Worm (Caenorhabditis elegans): ENCODE results near the gene cpg-4.

cpg-4 gene

ce11 chrV:6044448-6044847 is 48.2 kb downstream of the cpg-4 start:
- no peak for TF ChIP-seq daf-16 (GFP tag; optimal IDR thresholded peaks at IDR 0.05)
- peak; percentile 81 for TF ChIP-seq daf-16 (tag; optimal IDR thresholded peaks at IDR 0.05)
- TF ChIP-seq ctbp-1 (GFP tag; IDR thresholded peaks at IDR 0.05) = no peak
- no peak for TF ChIP-seq unc-130 (GFP tag; optimal IDR thresholded peaks at IDR 0.05)
- TF ChIP-seq sdz-12 (GFP tag; optimal IDR thresholded peaks at IDR 0.05) = peak; percentile 17
- TF ChIP-seq tag-97 (GFP tag; IDR thresholded peaks at IDR 0.05) = no peak
- TF ChIP-seq dmd-6 (GFP tag; IDR thresholded peaks at IDR 0.05) = peak; percentile 65; the same call in 1 of the 2 replicates
- TF ChIP-seq nhr-102 (tag; optimal IDR thresholded peaks at IDR 0.05) = no peak
- no peak for TF ChIP-seq nhr-111 (GFP tag; optimal IDR thresholded peaks at IDR 0.05)
- TF ChIP-seq ceh-82 (tag; optimal IDR thresholded peaks at IDR 0.05) = no peak
- no peak for TF ChIP-seq egl-27 (tag; optimal IDR thresholded peaks at IDR 0.05)
- peak; percentile 11; the same call in 1 of the 2 replicates for TF ChIP-seq lin-38 (GFP tag; IDR thresholded peaks at IDR 0.05)
- TF ChIP-seq arid-1 (GFP tag; conservative IDR thresholded peaks at IDR 0.05) = 0 out of 2 replicates have a peak, but pooled peaks have one; percentile 8
- no peak for TF ChIP-seq ceh-20 (GFP tag; IDR thresholded peaks at IDR 0.05)
- no peak for TF ChIP-seq lin-15B (tag; optimal IDR thresholded peaks at IDR 0.05)
- TF ChIP-seq nhr-41 (GFP tag; IDR thresholded peaks at IDR 0.05) = no peak
- peak; percentile 39 for TF ChIP-seq dve-1 (tag; optimal IDR thresholded peaks at IDR 0.05; ENCODE audit: insufficient read depth)

- TF ChIP-seq T26A8.4 (GFP tag; IDR thresholded peaks at IDR 0.05) = peak; percentile 9; the same call in 1 of the 2 replicates
- TF ChIP-seq aha-1 (tag) = no peak
- no peak for TF ChIP-seq lin-15B (tag; optimal IDR thresholded peaks at IDR 0.05)
- TF ChIP-seq egl-43 (GFP tag; IDR thresholded peaks at IDR 0.05) = 0 out of 2 replicates have a peak, but pooled peaks have one; percentile 24
- no peak for TF ChIP-seq dmd-8 (GFP tag; IDR thresholded peaks at IDR 0.05)
- no peak for TF ChIP-seq pqm-1 (tag; optimal IDR thresholded peaks at IDR 0.05)
- 0 out of 2 replicates have a peak, but pooled peaks have one; percentile 31 for TF ChIP-seq Y48G9A.11 (GFP tag; IDR thresholded peaks at IDR 0.05)
- TF ChIP-seq dve-1 (tag; optimal IDR thresholded peaks at IDR 0.05; ENCODE audit: insufficient read depth) = peak; percentile 0
- TF ChIP-seq daf-16 (GFP tag; optimal IDR thresholded peaks at IDR 0.05) = no peak
- TF ChIP-seq daf-16 (tag; optimal IDR thresholded peaks at IDR 0.05) = peak; percentile 12
Observed at ce11 chrV:6044853-6045594, 48.8 kb downstream of the cpg-4 start, which contains the start of gene R01B10.3. Gene R01B10.3 (minus strand): TSS chrV:6045129.

ce11 chrV:6047818-6048217 is 51.6 kb downstream of the cpg-4 start, which contains the start of gene pgap-3:
Gene pgap-3 (minus strand): TSS chrV:6047918.
- no peak for TF ChIP-seq nhr-237 (tag; optimal IDR thresholded peaks at IDR 0.05)
- no peak for TF ChIP-seq ces-1 (GFP tag; optimal IDR thresholded peaks at IDR 0.05)
- TF ChIP-seq unc-39 (tag; optimal IDR thresholded peaks at IDR 0.05) = no peak
- no peak for TF ChIP-seq T26A8.4 (GFP tag; IDR thresholded peaks at IDR 0.05)
- no peak for TF ChIP-seq daf-16 (GFP tag; optimal IDR thresholded peaks at IDR 0.05)
- peak; percentile 3 for TF ChIP-seq daf-16 (tag; optimal IDR thresholded peaks at IDR 0.05)
- no peak for TF ChIP-seq nhr-28 (tag; optimal IDR thresholded peaks at IDR 0.05)
- no peak for TF ChIP-seq aha-1 (tag)
- no peak for TF ChIP-seq ama-1 (optimal IDR thresholded peaks at IDR 0.05)
